Worm (Caenorhabditis elegans) whole organism, early embryonic: ENCODE measurements around the gene Y53F4B.10.

Source experiments
- aly-1 ChIP-seq: sonication (generic microtip); optimal IDR thresholded peaks from 2 replicates; lab custom pipeline; 2016; ENCODE audit warnings: missing genetic modification characterization, missing compliant biosample characterization
- ama-1 ChIP-seq: fragments of 150-350 bp; optimal IDR thresholded peaks from 2 replicates; lab custom pipeline; 2014
- flt-1 ChIP-seq: fragments of 200-800 bp; sonication (Bioruptor generic); IDR thresholded peaks from 2 replicates; pipeline ENCODE4 v1.3.6; 2022; ENCODE audit warnings: missing genetic modification characterization, missing compliant biosample characterization
- hnd-1 ChIP-seq: sonication (generic microtip); optimal IDR thresholded peaks from 2 replicates; lab custom pipeline; 2016; ENCODE audit warnings: missing genetic modification characterization, missing compliant biosample characterization
- tbx-11 ChIP-seq: fragments of 200-800 bp; sonication (Bioruptor generic); IDR thresholded peaks from 2 replicates; pipeline ENCODE4 v1.3.6; 2022; ENCODE audit warnings: missing genetic modification characterization, missing compliant biosample characterization
- tbx-37 ChIP-seq: fragments of 200-800 bp; sonication (Bioruptor generic); conservative IDR thresholded peaks from 2 replicates; pipeline ENCODE4 v1.3.6; 2022; ENCODE audit warnings: missing genetic modification reagents, missing genetic modification characterization, missing compliant biosample characterization

- TF ChIP-seq tbx-37 (GFP tag; lab: Robert Waterston, UW) (no peak), aly-1 (tag; lab: Kevin White, UChicago) (no peak), tbx-11 (no peak), ama-1 (lab: Kevin White, UChicago) (no peak), flt-1 (no peak), hnd-1 (tag; lab: Kevin White, UChicago) (no peak)
Observed at ce11 chrII:14968275-14968674, 35.0 kb downstream of the Y53F4B.10 start.
